Fruit fly (Drosophila melanogaster) whole organism, wandering third instar larva: ENCODE results near the gene CG31793.
A peak's percentile ranks its signal among the peaks of the same experiment; 100 is the strongest.

ENCODE experiments used
- Abd-B ChIP-seq: fragments of >200 bp; optimal IDR thresholded peaks from 2 replicates; lab custom pipeline; 2017; ENCODE audit warnings: missing biosample characterization, missing genetic modification characterization
- CG32264 ChIP-seq: fragments of 200-800 bp; sonication (Bioruptor generic); optimal IDR thresholded peaks from 2 replicates; lab custom pipeline; 2016; ENCODE audit warnings: missing biosample characterization, missing genetic modification characterization
- Dfd ChIP-seq: fragments of >200 bp; optimal IDR thresholded peaks from 2 replicates; lab custom pipeline; 2017; ENCODE audit warnings: missing biosample characterization, missing genetic modification characterization
- Dif ChIP-seq: fragments of 200-275, 200-300 bp; sonication (Bioruptor generic); optimal IDR thresholded peaks from 2 replicates; lab custom pipeline; 2018; ENCODE audit warnings: missing biosample characterization, missing genetic modification characterization; ENCODE audit not compliant: partially characterized antibody
- GATAd ChIP-seq: sonication (Bioruptor generic); optimal IDR thresholded peaks from 2 replicates; lab custom pipeline; 2016; ENCODE audit warnings: missing biosample characterization, missing genetic modification characterization
- HLH106 ChIP-seq: fragments of 200-800 bp; optimal IDR thresholded peaks from 3 replicates; lab custom pipeline; 2019; ENCODE audit warnings: missing biosample characterization, mild to moderate bottlenecking, missing genetic modification characterization, moderate library complexity
- Hr78 ChIP-seq: fragments of >200 bp; optimal IDR thresholded peaks from 2 replicates; lab custom pipeline; 2017; ENCODE audit warnings: missing biosample characterization, missing genetic modification characterization
- Hr83 ChIP-seq: fragments of 200-300 bp; sonication (Bioruptor generic); optimal IDR thresholded peaks from 2 replicates; lab custom pipeline; 2016; ENCODE audit warnings: missing biosample characterization, mild to moderate bottlenecking, missing genetic modification characterization, moderate library complexity; ENCODE audit not compliant: poor library complexity, severe bottlenecking
- Jra ChIP-seq: sonication (Bioruptor generic); optimal IDR thresholded peaks from 2 replicates; lab custom pipeline; 2016; ENCODE audit warnings: missing biosample characterization, missing genetic modification characterization
- Mio ChIP-seq: sonication (Bioruptor generic); optimal IDR thresholded peaks from 2 replicates; lab custom pipeline; 2016; ENCODE audit warnings: missing biosample characterization, missing genetic modification characterization
- Myc ChIP-seq: fragments of >200 bp; optimal IDR thresholded peaks from 2 replicates; lab custom pipeline; 2017
- N ChIP-seq: fragments of >200 bp; optimal IDR thresholded peaks from 2 replicates; lab custom pipeline; 2018; ENCODE audit warnings: missing biosample characterization, missing external identifiers, missing genetic modification characterization
- OdsH ChIP-seq: fragments of 200-800 bp; sonication (Bioruptor generic); optimal IDR thresholded peaks from 2 replicates; lab custom pipeline; 2016; ENCODE audit warnings: missing biosample characterization, mild to moderate bottlenecking, missing genetic modification characterization
- Rel ChIP-seq, 2 experiments: fragments of 200-800 bp; sonication (Bioruptor generic) in 1 of 2; optimal IDR thresholded peaks; 2 replicates in 1 of 2; 3 replicates in 1 of 2; lab custom pipeline; 2016 to 2019; ENCODE audit warnings: mild to moderate bottlenecking in 2 of 2, missing biosample characterization in 2 of 2, missing genetic modification characterization in 2 of 2, moderate library complexity in 1 of 2
- Sp1 ChIP-seq: fragments of 200-800 bp; sonication (Bioruptor generic); optimal IDR thresholded peaks from 3 replicates; lab custom pipeline; 2019; ENCODE audit warnings: missing biosample characterization, mild to moderate bottlenecking, missing genetic modification characterization, moderate library complexity
- Vsx2 ChIP-seq: fragments of 200-300, 225-300 bp; sonication (Bioruptor generic); optimal IDR thresholded peaks from 2 replicates; lab custom pipeline; 2018; ENCODE audit warnings: missing biosample characterization, missing genetic modification characterization; ENCODE audit not compliant: partially characterized antibody
- brk ChIP-seq: fragments of 200-800 bp; sonication (Bioruptor generic); optimal IDR thresholded peaks from 2 replicates; lab custom pipeline; 2016; ENCODE audit warnings: missing biosample characterization, mild to moderate bottlenecking, missing genetic modification characterization
- dl ChIP-seq, 2 experiments: fragments of 175-275, 200-275 bp in 1 of 2; fragments of 200-275 bp in 1 of 2; sonication (Bioruptor generic); optimal IDR thresholded peaks; lab custom pipeline; 2018; ENCODE audit warnings: mild to moderate bottlenecking in 2 of 2, missing biosample characterization in 2 of 2, missing genetic modification characterization in 2 of 2, moderate library complexity in 2 of 2; ENCODE audit not compliant: partially characterized antibody in 2 of 2, insufficient read depth in 1 of 2
- dmrt93B ChIP-seq: fragments of 200-800 bp; sonication (Bioruptor generic); optimal IDR thresholded peaks from 2 replicates; lab custom pipeline; 2018; ENCODE audit warnings: missing biosample characterization, mild to moderate bottlenecking, missing genetic modification characterization
- ey ChIP-seq: fragments of 200-800 bp; sonication (Bioruptor generic); optimal IDR thresholded peaks from 2 replicates; lab custom pipeline; 2016; ENCODE audit warnings: missing biosample characterization, missing genetic modification characterization
- foxo ChIP-seq, 2 experiments: fragments of 200-800 bp; sonication (Bioruptor generic); optimal IDR thresholded peaks; 2 replicates in 1 of 2; 3 replicates in 1 of 2; lab custom pipeline; 2016 to 2017; ENCODE audit warnings: missing biosample characterization in 2 of 2, missing genetic modification characterization in 2 of 2
- fru ChIP-seq: fragments of 200-800 bp; sonication (Bioruptor generic); optimal IDR thresholded peaks from 3 replicates; lab custom pipeline; 2016; ENCODE audit warnings: missing biosample characterization, mild to moderate bottlenecking, missing genetic modification characterization
- h ChIP-seq: fragments of 200-800 bp; sonication (Bioruptor generic); optimal IDR thresholded peaks from 3 replicates; lab custom pipeline; 2016; ENCODE audit warnings: missing biosample characterization, mild to moderate bottlenecking, missing genetic modification characterization
- jim ChIP-seq: fragments of 175-275, 200-325 bp; sonication (Bioruptor generic); optimal IDR thresholded peaks from 2 replicates; lab custom pipeline; 2016; ENCODE audit warnings: missing biosample characterization, mild to moderate bottlenecking, missing genetic modification characterization
- lola ChIP-seq: fragments of >200 bp; optimal IDR thresholded peaks from 2 replicates; lab custom pipeline; 2017; ENCODE audit warnings: missing biosample characterization, missing genetic modification characterization
- pan ChIP-seq: fragments of >200 bp; optimal IDR thresholded peaks from 2 replicates; lab custom pipeline; 2017
- rgr ChIP-seq: fragments of 200-800 bp; sonication (Bioruptor generic); optimal IDR thresholded peaks from 3 replicates; lab custom pipeline; 2016; ENCODE audit warnings: missing biosample characterization, mild to moderate bottlenecking, missing genetic modification characterization
- sage ChIP-seq: fragments of 200-800 bp; sonication (Bioruptor generic); optimal IDR thresholded peaks from 2 replicates; lab custom pipeline; 2016; ENCODE audit warnings: missing biosample characterization, mild to moderate bottlenecking, missing genetic modification characterization
- sv ChIP-seq: fragments of 200-800 bp; sonication (Bioruptor generic); optimal IDR thresholded peaks from 3 replicates; lab custom pipeline; 2016; ENCODE audit warnings: missing biosample characterization, missing genetic modification characterization
- tai ChIP-seq: sonication (Bioruptor generic); optimal IDR thresholded peaks from 2 replicates; lab custom pipeline; 2016; ENCODE audit warnings: missing biosample characterization, missing genetic modification characterization
- usp ChIP-seq: fragments of >200 bp; optimal IDR thresholded peaks from 2 replicates; lab custom pipeline; 2017; ENCODE audit warnings: missing biosample characterization, missing genetic modification characterization

Gene CG31793

dm6 chr2L:19053860-19054515, 50.8 kb downstream of the CG31793 start, which contains the start of gene CG10492:
TSS of gene CG10492 (plus strand) at chr2L:19054078.
- no peak for TF ChIP-seq h (GFP tag; lab: Kevin White, UChicago)
- peak; percentile 70 for TF ChIP-seq Myc (lab: Kevin White, UChicago)
- no peak for TF ChIP-seq ey (GFP tag; lab: Kevin White, UChicago)
- no peak for TF ChIP-seq usp (GFP tag; lab: Kevin White, UChicago)
- TF ChIP-seq Dfd, result no peak
- TF ChIP-seq CG32264 (GFP tag; lab: Kevin White, UChicago), result no peak
- TF ChIP-seq tai (GFP tag; lab: Kevin White, UChicago), result no peak
- TF ChIP-seq N (GFP tag; lab: Kevin White, UChicago), result no peak
- no peak for TF ChIP-seq Hr83 (GFP tag; lab: Kevin White, UChicago)
- TF ChIP-seq rgr (GFP tag; lab: Kevin White, UChicago), result peak; percentile 4
- TF ChIP-seq lola (GFP tag; lab: Kevin White, UChicago), result no peak
- no peak for TF ChIP-seq foxo (GFP tag; optimal IDR thresholded peaks at IDR 0.05; lab: Kevin White, UChicago)
- no peak for TF ChIP-seq brk (GFP tag; lab: Kevin White, UChicago)
- no peak for TF ChIP-seq Jra (GFP tag; lab: Kevin White, UChicago)
- TF ChIP-seq Abd-B (GFP tag; lab: Kevin White, UChicago), result no peak
- TF ChIP-seq sv, result no peak
- TF ChIP-seq sage (GFP tag; lab: Kevin White, UChicago), result no peak
- no peak for TF ChIP-seq Dif (GFP tag; lab: Kevin White, UChicago)
- TF ChIP-seq jim (GFP tag; lab: Kevin White, UChicago), result no peak
- TF ChIP-seq dl (GFP tag; optimal IDR thresholded peaks at IDR 0.05; lab: Kevin White, UChicago; ENCODE audit: insufficient read depth in 1 of 2, partially characterized antibody in 2 of 2), result no peak
- TF ChIP-seq GATAd (GFP tag; lab: Kevin White, UChicago), result no peak
- no peak for TF ChIP-seq pan (lab: Kevin White, UChicago)
- TF ChIP-seq Sp1 (GFP tag; lab: Kevin White, UChicago), result peak; percentile 11
- no peak for TF ChIP-seq Hr78 (GFP tag; lab: Kevin White, UChicago)
- no peak for TF ChIP-seq fru (GFP tag; lab: Kevin White, UChicago)
- no peak for TF ChIP-seq Rel (GFP tag; optimal IDR thresholded peaks at IDR 0.05; lab: Kevin White, UChicago)
- TF ChIP-seq Rel (tag; optimal IDR thresholded peaks at IDR 0.05; lab: Kevin White, UChicago), result peak; percentile 63
- no peak for TF ChIP-seq Mio (GFP tag; lab: Kevin White, UChicago)
- no peak for TF ChIP-seq Vsx2 (GFP tag; lab: Kevin White, UChicago)
- TF ChIP-seq dmrt93B (GFP tag; lab: Kevin White, UChicago), result no peak

- no peak for TF ChIP-seq HLH106 (tag; lab: Kevin White, UChicago)
- TF ChIP-seq Mio (GFP tag; lab: Kevin White, UChicago), result no peak
These were observed 51.3 kb downstream of the CG31793 start for dm6 chr2L:19054516-19054887.

- TF ChIP-seq sage (GFP tag; lab: Kevin White, UChicago) (no peak), Jra (GFP tag; lab: Kevin White, UChicago) (no peak), OdsH (GFP tag; lab: Kevin White, UChicago) (no peak), tai (GFP tag; lab: Kevin White, UChicago) (no peak), Rel (GFP tag; optimal IDR thresholded peaks at IDR 0.05; lab: Kevin White, UChicago) (no peak), Rel (tag; optimal IDR thresholded peaks at IDR 0.05; lab: Kevin White, UChicago) (no peak), sv (no peak), Abd-B (GFP tag; lab: Kevin White, UChicago) (no peak)
These were observed 54.6 kb downstream of the CG31793 start for dm6 chr2L:19057799-19058198.
